Fruit fly (Drosophila melanogaster): ENCODE results near the gene CG15628.

Gene CG15628

dm6 chr2L:4810697-4811490, 10.7 kb upstream of the CG15628 start (continued):
- TF ChIP-seq CG14965 (GFP tag; optimal IDR thresholded peaks at IDR 0.05; ENCODE audit: borderline replicate concordance) (no peak), CG17328 (GFP tag; IDR thresholded peaks at IDR 0.05) (peak; percentile 24; the same call in 1 of the 2 replicates), hth (optimal IDR thresholded peaks at IDR 0.05) (no peak), bbx (GFP tag; IDR thresholded peaks at IDR 0.05; ENCODE audit: partially characterized antibody) (no peak), HLHmδ (GFP tag; optimal IDR thresholded peaks at IDR 0.05) (no peak), slp2 (GFP tag; optimal IDR thresholded peaks at IDR 0.05) (no peak), Atf3 (GFP tag; optimal IDR thresholded peaks at IDR 0.05) (peak; percentile 13), wek (GFP tag; optimal IDR thresholded peaks at IDR 0.05) (no peak), CG32767 (GFP tag; IDR thresholded peaks at IDR 0.05) (no peak), Lhr (GFP tag; optimal IDR thresholded peaks at IDR 0.05) (no peak), lola (GFP tag; optimal IDR thresholded peaks at IDR 0.05) (peak in 1 of 3 experiments; percentile 81), CG11723 (GFP tag; optimal IDR thresholded peaks at IDR 0.05) (peak; percentile 70), NfI (GFP tag; optimal IDR thresholded peaks at IDR 0.05) (peak; percentile 68), CG16815 (GFP tag; optimal IDR thresholded peaks at IDR 0.05) (peak; percentile 78), sr (GFP tag; IDR thresholded peaks at IDR 0.05) (no peak), dmrt99B (tag; optimal IDR thresholded peaks at IDR 0.05) (peak; percentile 72), sob (GFP tag; IDR thresholded peaks at IDR 0.05) (peak; percentile 32), Awh (GFP tag; IDR thresholded peaks at IDR 0.05) (no peak), trem (tag; optimal IDR thresholded peaks at IDR 0.05) (no peak), Hmr (GFP tag; optimal IDR thresholded peaks at IDR 0.05) (peak; percentile 77), crol (GFP tag; IDR thresholded peaks at IDR 0.05) (peak; percentile 93), CG1832 (GFP tag; optimal IDR thresholded peaks at IDR 0.05) (no peak), Sin3A (optimal IDR thresholded peaks at IDR 0.05) (no peak), Pdp1 (GFP tag; optimal IDR thresholded peaks at IDR 0.05) (peak; percentile 39 to 40), ci (GFP tag; IDR thresholded peaks at IDR 0.05) (peak; percentile 49; the same call in 1 of the 3 replicates), CG17612 (GFP tag; IDR thresholded peaks at IDR 0.05) (no peak), kni (GFP tag; optimal IDR thresholded peaks at IDR 0.05) (peak; percentile 89), Usf (GFP tag; optimal IDR thresholded peaks at IDR 0.05) (peak; percentile 50), CG3847 (GFP tag; IDR thresholded peaks at IDR 0.05) (peak; percentile 61), CG42726 (GFP tag; IDR thresholded peaks at IDR 0.05; ENCODE audit: partially characterized antibody) (no peak), sens (GFP tag) (peak; percentile 92), fru (optimal IDR thresholded peaks at IDR 0.05) (no peak), bsh (GFP tag; optimal IDR thresholded peaks at IDR 0.05) (peak; percentile 5 to 41), CG30431 (GFP tag; optimal IDR thresholded peaks at IDR 0.05) (peak; percentile 53), z (GFP tag; IDR thresholded peaks at IDR 0.05) (no peak), da (GFP tag; optimal IDR thresholded peaks at IDR 0.05) (no peak), sc (optimal IDR thresholded peaks at IDR 0.05) (no peak), sc (GFP tag; optimal IDR thresholded peaks at IDR 0.05) (peak; percentile 75), Dip2 (GFP tag; IDR thresholded peaks at IDR 0.05) (no peak), zfh1 (GFP tag; IDR thresholded peaks at IDR 0.05) (no peak), p53 (GFP tag; optimal IDR thresholded peaks at IDR 0.05) (no peak), sd (tag; optimal IDR thresholded peaks at IDR 0.05) (no peak), CG12744 (GFP tag; optimal IDR thresholded peaks at IDR 0.05) (no peak), CG8388 (GFP tag; optimal IDR thresholded peaks at IDR 0.05) (peak; percentile 56), CG8924 (tag; optimal IDR thresholded peaks at IDR 0.05) (peak; percentile 84), CG12155 (GFP tag; optimal IDR thresholded peaks at IDR 0.05) (peak; percentile 40), CG9437 (GFP tag; optimal IDR thresholded peaks at IDR 0.05) (peak; percentile 86), insv (GFP tag; optimal IDR thresholded peaks at IDR 0.05) (peak in 1 of 2 experiments; percentile 7), Gug (GFP tag; IDR thresholded peaks at IDR 0.05) (no peak), bcd (GFP tag; optimal IDR thresholded peaks at IDR 0.05) (peak; percentile 71)
